Fruit fly (Drosophila melanogaster) whole organism, embryonic: ENCODE measurements around the gene CG14696.

Experiments
- Ada2b ChIP-seq: fragments of 200-800 bp; sonication (Bioruptor generic); IDR thresholded peaks from 2 replicates; pipeline ENCODE4 v1.3.6; 2022; ENCODE audit warnings: missing biosample characterization, missing genetic modification characterization
- Atf-2 ChIP-seq: fragments of 200-800 bp; sonication (Bioruptor generic); optimal IDR thresholded peaks from 2 replicates; lab custom pipeline; 2016; ENCODE audit warnings: missing biosample characterization, missing genetic modification characterization
- Bdp1 ChIP-seq: fragments of 200-800 bp; sonication (Bioruptor generic); optimal IDR thresholded peaks from 3 replicates; lab custom pipeline; 2016; ENCODE audit warnings: missing biosample characterization, missing genetic modification characterization
- CG11093 ChIP-seq: fragments of 200-800 bp; sonication (Bioruptor generic); IDR thresholded peaks from 3 replicates; pipeline ENCODE4 v1.3.6; 2022; ENCODE audit warnings: missing biosample characterization, missing genetic modification characterization
- CG11504 ChIP-seq: fragments of 200-800 bp; sonication (Bioruptor generic); optimal IDR thresholded peaks from 3 replicates; lab custom pipeline; 2019; ENCODE audit warnings: missing biosample characterization, mild to moderate bottlenecking, missing genetic modification characterization, moderate library complexity
- CG13287 ChIP-seq: fragments of 200-800 bp; sonication (Bioruptor generic); IDR thresholded peaks from 2 replicates; pipeline ENCODE4 v1.3.6; 2022; ENCODE audit warnings: missing biosample characterization, missing genetic modification characterization; ENCODE audit not compliant: partially characterized antibody
- CG16815 ChIP-seq: fragments of 200-800 bp; sonication (Bioruptor generic); optimal IDR thresholded peaks from 3 replicates; lab custom pipeline; 2017; ENCODE audit warnings: missing biosample characterization, mild to moderate bottlenecking, missing genetic modification characterization
- CG18011 ChIP-seq: fragments of 200-800 bp; sonication (Bioruptor generic); optimal IDR thresholded peaks from 2 replicates; lab custom pipeline; 2017; ENCODE audit warnings: missing biosample characterization, missing genetic modification characterization, mild to moderate bottlenecking, moderate library complexity, missing genotype
- CG18476 ChIP-seq: fragments of 200-800 bp; sonication (Bioruptor generic); optimal IDR thresholded peaks from 2 replicates; lab custom pipeline; 2016; ENCODE audit warnings: missing biosample characterization, mild to moderate bottlenecking, missing genetic modification characterization
- CG2678 ChIP-seq: fragments of 200-800 bp; sonication (Bioruptor generic); optimal IDR thresholded peaks from 3 replicates; lab custom pipeline; 2019; ENCODE audit warnings: missing biosample characterization, mild to moderate bottlenecking, missing genetic modification characterization, moderate library complexity
- CG3065 ChIP-seq: fragments of 200-800 bp; sonication (Bioruptor generic); optimal IDR thresholded peaks from 2 replicates; lab custom pipeline; 2016; ENCODE audit warnings: missing biosample characterization, missing genetic modification characterization
- CG32532 ChIP-seq: fragments of 200-800 bp; sonication (Bioruptor generic); IDR thresholded peaks from 2 replicates; pipeline ENCODE4 v1.3.6; 2022; ENCODE audit warnings: missing biosample characterization, missing genetic modification characterization
- CG3281 ChIP-seq: fragments of 200-800 bp; sonication (Bioruptor generic); optimal IDR thresholded peaks from 3 replicates; lab custom pipeline; 2017; ENCODE audit warnings: missing biosample characterization, mild to moderate bottlenecking, missing genetic modification characterization
- CG3407 ChIP-seq: fragments of 200-800 bp; sonication (Bioruptor generic); optimal IDR thresholded peaks from 2 replicates; lab custom pipeline; 2018; ENCODE audit warnings: missing biosample characterization, mild to moderate bottlenecking, missing genetic modification characterization
- CG5245 ChIP-seq: fragments of 200-800 bp; sonication (Bioruptor generic); optimal IDR thresholded peaks from 3 replicates; lab custom pipeline; 2016; ENCODE audit warnings: missing biosample characterization, missing genetic modification characterization
- CG6654 ChIP-seq: fragments of 200-800 bp; sonication (Bioruptor generic); optimal IDR thresholded peaks from 2 replicates; lab custom pipeline; 2017; ENCODE audit warnings: missing biosample characterization, mild to moderate bottlenecking, missing genetic modification characterization
- CG7556 ChIP-seq: fragments of 200-800 bp; sonication (Bioruptor generic); optimal IDR thresholded peaks from 2 replicates; lab custom pipeline; 2017; ENCODE audit warnings: missing biosample characterization, mild to moderate bottlenecking, missing genetic modification characterization
- Dbx ChIP-seq: fragments of 200-800 bp; sonication (Bioruptor generic); IDR thresholded peaks from 3 replicates; pipeline ENCODE4 v1.3.6; 2022; ENCODE audit warnings: missing biosample characterization, missing genetic modification characterization
- Deaf1 ChIP-seq: fragments of 200-800 bp; optimal IDR thresholded peaks from 3 replicates; lab custom pipeline; 2019; ENCODE audit warnings: missing biosample characterization, mild to moderate bottlenecking, missing genetic modification characterization, moderate library complexity
- Dll ChIP-seq: fragments of 200-800 bp; sonication (Bioruptor generic); IDR thresholded peaks from 4 replicates; pipeline ENCODE4 v1.3.6; 2022; ENCODE audit warnings: missing biosample characterization, missing genetic modification characterization; ENCODE audit not compliant: partially characterized antibody
- Fer1 ChIP-seq: fragments of 200-800 bp; sonication (Bioruptor generic); optimal IDR thresholded peaks from 2 replicates; lab custom pipeline; 2017; ENCODE audit warnings: missing biosample characterization, mild to moderate bottlenecking, missing genetic modification characterization
- Fer3 ChIP-seq: fragments of 200-800 bp; sonication (Bioruptor generic); optimal IDR thresholded peaks from 2 replicates; lab custom pipeline; 2018; ENCODE audit warnings: missing biosample characterization, mild to moderate bottlenecking, missing genetic modification characterization, moderate library complexity
- H15 ChIP-seq: fragments of 200-800 bp; sonication (Bioruptor generic); IDR thresholded peaks from 3 replicates; pipeline ENCODE4 v1.3.6; 2022; ENCODE audit warnings: missing biosample characterization, missing genetic modification characterization
- Hr78 ChIP-seq, 2 experiments: fragments of 200-800 bp in 1 of 2; fragments of >200 bp in 1 of 2; sonication (Bioruptor generic) in 1 of 2; optimal IDR thresholded peaks; 2 replicates each; lab custom pipeline; 2017 to 2019; ENCODE audit warnings: missing biosample characterization in 2 of 2, missing genetic modification characterization in 2 of 2, mild to moderate bottlenecking in 1 of 2, moderate library complexity in 1 of 2
- MTF-1 ChIP-seq: fragments of 200-800 bp; sonication (Bioruptor generic); optimal IDR thresholded peaks from 2 replicates; lab custom pipeline; 2018; ENCODE audit warnings: missing biosample characterization, mild to moderate bottlenecking, missing genetic modification characterization, borderline replicate concordance
- NC2β ChIP-seq: fragments of 200-800 bp; sonication (Bioruptor generic); optimal IDR thresholded peaks from 2 replicates; lab custom pipeline; 2016; ENCODE audit warnings: missing biosample characterization, missing genetic modification characterization
- Ptx1 ChIP-seq: fragments of 200-800 bp; sonication (Bioruptor generic); IDR thresholded peaks from 2 replicates; pipeline ENCODE4 v1.3.6; 2022; ENCODE audit warnings: missing biosample characterization, missing genetic modification characterization
- Rx ChIP-seq: fragments of 200-800 bp; sonication (Bioruptor generic); IDR thresholded peaks from 2 replicates; pipeline ENCODE4 v1.3.6; 2022; ENCODE audit warnings: missing biosample characterization, missing genetic modification characterization
- Ssrp ChIP-seq: fragments of 200-800 bp; sonication (Bioruptor generic); optimal IDR thresholded peaks from 2 replicates; lab custom pipeline; 2018; ENCODE audit warnings: missing biosample characterization, mild to moderate bottlenecking, missing genetic modification characterization, moderate library complexity
- TFAM ChIP-seq: fragments of 200-800 bp; sonication (Bioruptor generic); optimal IDR thresholded peaks from 2 replicates; lab custom pipeline; 2017; ENCODE audit warnings: missing biosample characterization, missing genetic modification characterization, inconsistent platforms
- Taf1 ChIP-seq: fragments of 200-800 bp; sonication (Bioruptor generic); IDR thresholded peaks from 2 replicates; pipeline ENCODE4 v1.3.6; 2022; ENCODE audit warnings: missing biosample characterization, missing genetic modification characterization
- Tbp ChIP-seq: fragments of >200 bp; optimal IDR thresholded peaks from 2 replicates; lab custom pipeline; 2018; ENCODE audit warnings: missing biosample characterization, missing genetic modification characterization
- Xrp1 ChIP-seq: fragments of 200-800 bp; sonication (Bioruptor generic); IDR thresholded peaks from 2 replicates; pipeline ENCODE4 v1.3.6; 2022; ENCODE audit warnings: missing biosample characterization, missing genetic modification characterization
- al ChIP-seq: fragments of 200-800 bp; sonication (Bioruptor generic); IDR thresholded peaks from 2 replicates; pipeline ENCODE4 v1.3.6; 2022; ENCODE audit warnings: missing biosample characterization, missing genetic modification characterization
- cad ChIP-seq: fragments of >200 bp; optimal IDR thresholded peaks from 2 replicates; lab custom pipeline; 2017; ENCODE audit warnings: missing biosample characterization, missing genetic modification characterization
- cwo ChIP-seq: fragments of 200-800 bp; sonication (Bioruptor generic); optimal IDR thresholded peaks from 3 replicates; lab custom pipeline; 2017; ENCODE audit warnings: missing biosample characterization, missing genetic modification characterization, mild to moderate bottlenecking, moderate library complexity, missing genetic modification reagents
- dm ChIP-seq: fragments of 200-800 bp; sonication (Bioruptor generic); optimal IDR thresholded peaks from 3 replicates; lab custom pipeline; 2016; ENCODE audit warnings: missing biosample characterization, missing genetic modification characterization
- fru ChIP-seq: fragments of >200 bp; optimal IDR thresholded peaks from 2 replicates; lab custom pipeline; 2017
- hb ChIP-seq: fragments of 200-800 bp; sonication (Bioruptor generic); IDR thresholded peaks from 3 replicates; pipeline ENCODE4 v1.3.6; 2022; ENCODE audit warnings: missing biosample characterization, missing genetic modification characterization; ENCODE audit not compliant: partially characterized antibody
- ken ChIP-seq: fragments of 200-800 bp; sonication (Bioruptor generic); IDR thresholded peaks from 3 replicates; pipeline ENCODE4 v1.3.6; 2022; ENCODE audit warnings: missing biosample characterization, missing genetic modification characterization
- luna ChIP-seq: fragments of 200-800 bp; sonication (Bioruptor generic); optimal IDR thresholded peaks from 2 replicates; lab custom pipeline; 2016; ENCODE audit warnings: missing biosample characterization, missing genetic modification characterization
- mirr ChIP-seq: fragments of 200-800 bp; sonication (Bioruptor generic); optimal IDR thresholded peaks from 3 replicates; lab custom pipeline; 2018; ENCODE audit warnings: missing biosample characterization, mild to moderate bottlenecking, missing genetic modification characterization
- nom ChIP-seq: fragments of 200-800 bp; sonication (Bioruptor generic); optimal IDR thresholded peaks from 2 replicates; lab custom pipeline; 2017; ENCODE audit warnings: missing biosample characterization, missing genetic modification characterization, mild to moderate bottlenecking, moderate library complexity, missing genetic modification reagents
- oc ChIP-seq: fragments of 200-800 bp; sonication (Bioruptor generic); optimal IDR thresholded peaks from 2 replicates; lab custom pipeline; 2018; ENCODE audit warnings: missing biosample characterization, mild to moderate bottlenecking, missing genetic modification characterization, moderate library complexity
- odd ChIP-seq: fragments of 200-800 bp; sonication (Bioruptor generic); optimal IDR thresholded peaks from 2 replicates; lab custom pipeline; 2017; ENCODE audit warnings: missing biosample characterization, mild to moderate bottlenecking, missing genetic modification characterization
- org-1 ChIP-seq: fragments of 200-800 bp; sonication (Bioruptor generic); optimal IDR thresholded peaks from 2 replicates; lab custom pipeline; 2017; ENCODE audit warnings: missing biosample characterization, missing genetic modification characterization
- schlank ChIP-seq: fragments of 200-800 bp; sonication (Bioruptor generic); optimal IDR thresholded peaks from 2 replicates; lab custom pipeline; 2018; ENCODE audit warnings: missing biosample characterization, mild to moderate bottlenecking, missing genetic modification characterization
- sd ChIP-seq: fragments of 200-800 bp; sonication (Bioruptor generic); optimal IDR thresholded peaks from 3 replicates; lab custom pipeline; 2018; ENCODE audit warnings: missing biosample characterization, mild to moderate bottlenecking, missing genetic modification characterization, moderate library complexity
- unc-4 ChIP-seq: fragments of 200-800 bp; sonication (Bioruptor generic); IDR thresholded peaks from 2 replicates; pipeline ENCODE4 v1.3.6; 2022; ENCODE audit warnings: missing biosample characterization, missing genetic modification characterization; ENCODE audit not compliant: partially characterized antibody
- zfh2 ChIP-seq: fragments of 200-800 bp; sonication (Bioruptor generic); optimal IDR thresholded peaks from 2 replicates; lab custom pipeline; 2016; ENCODE audit warnings: missing biosample characterization, missing genetic modification characterization

Gene CG14696

dm6 chr3R:10881824-10882559 is 2.8 kb downstream of the CG14696 start, which contains the start of gene Tpc1 (continued):
- TF ChIP-seq Ada2b (GFP tag; lab: Robert Waterston, UW): no peak
- no peak for TF ChIP-seq schlank
- TF ChIP-seq CG13287 (GFP tag; lab: Robert Waterston, UW): peak; percentile 92
- TF ChIP-seq CG2678 (tag; lab: Kevin White, UChicago): peak; percentile 33
- no peak for TF ChIP-seq Rx (GFP tag; lab: Robert Waterston, UW)
- peak in 1 of 2 experiments; percentile 28 for TF ChIP-seq Hr78 (GFP tag; optimal IDR thresholded peaks at IDR 0.05; lab: Kevin White, UChicago)
- no peak for TF ChIP-seq CG3065 (GFP tag; lab: Kevin White, UChicago)
- peak; percentile 10 for TF ChIP-seq dm
- no peak for TF ChIP-seq org-1 (GFP tag; lab: Kevin White, UChicago)
- no peak for TF ChIP-seq CG7556 (GFP tag; lab: Kevin White, UChicago)
- TF ChIP-seq CG16815 (GFP tag; lab: Kevin White, UChicago): no peak
- no peak for TF ChIP-seq ken
- TF ChIP-seq MTF-1 (GFP tag; lab: Kevin White, UChicago): no peak
- TF ChIP-seq CG11504 (tag; lab: Kevin White, UChicago): peak; percentile 88
- TF ChIP-seq CG3281 (GFP tag; lab: Kevin White, UChicago): peak; percentile 8
- TF ChIP-seq mirr (GFP tag; lab: Kevin White, UChicago): no peak
- TF ChIP-seq Fer3: no peak
- peak; percentile 41 for TF ChIP-seq Ptx1 (GFP tag; lab: Robert Waterston, UW)
- TF ChIP-seq Deaf1 (tag; lab: Kevin White, UChicago): no peak
- peak; percentile 41 for TF ChIP-seq zfh2 (GFP tag; lab: Kevin White, UChicago)
- TF ChIP-seq NC2β (GFP tag; lab: Kevin White, UChicago): no peak
- TF ChIP-seq TFAM (GFP tag; lab: Kevin White, UChicago): no peak
- peak; percentile 37 for TF ChIP-seq Bdp1 (GFP tag; lab: Kevin White, UChicago)
- 0 out of 3 replicates have a peak, but pooled peaks have one; percentile 47 for TF ChIP-seq Dbx (GFP tag; lab: Robert Waterston, UW)
- peak; percentile 1 for TF ChIP-seq oc (tag; lab: Kevin White, UChicago)
- peak; percentile 98 for TF ChIP-seq Dll (GFP tag; lab: Robert Waterston, UW)
- peak; percentile 94 for TF ChIP-seq unc-4 (GFP tag; lab: Robert Waterston, UW)
- no peak for TF ChIP-seq CG3407 (GFP tag; lab: Kevin White, UChicago)
- no peak for TF ChIP-seq cwo (GFP tag; lab: Kevin White, UChicago)
- TF ChIP-seq nom (GFP tag; lab: Kevin White, UChicago): no peak
- no peak for TF ChIP-seq Tbp (GFP tag; lab: Kevin White, UChicago)
- TF ChIP-seq CG5245 (GFP tag; lab: Kevin White, UChicago): no peak
- TF ChIP-seq odd (GFP tag; lab: Kevin White, UChicago): no peak
- TF ChIP-seq H15 (GFP tag; lab: Robert Waterston, UW): no peak
- no peak for TF ChIP-seq fru (lab: Kevin White, UChicago)
- no peak for TF ChIP-seq Fer1 (GFP tag; lab: Kevin White, UChicago)
- no peak for TF ChIP-seq CG11093 (GFP tag; lab: Robert Waterston, UW)
- TF ChIP-seq Ssrp (tag; lab: Kevin White, UChicago): peak; percentile 2
- no peak for TF ChIP-seq al
- TF ChIP-seq hb (GFP tag; lab: Robert Waterston, UW): peak; percentile 71
- TF ChIP-seq cad (GFP tag; lab: Kevin White, UChicago): no peak
- TF ChIP-seq luna (GFP tag; lab: Kevin White, UChicago): peak; percentile 48
- peak; percentile 29 for TF ChIP-seq sd (tag; lab: Kevin White, UChicago)
- TF ChIP-seq CG32532: peak; percentile 46; the same call in 1 of the 2 replicates
- TF ChIP-seq CG6654 (GFP tag; lab: Kevin White, UChicago): no peak
- no peak for TF ChIP-seq CG18011
- no peak for TF ChIP-seq Xrp1 (GFP tag; lab: Robert Waterston, UW)
- TF ChIP-seq Taf1 (GFP tag; lab: Robert Waterston, UW): no peak
- no peak for TF ChIP-seq Atf-2 (GFP tag; lab: Kevin White, UChicago)
- no peak for TF ChIP-seq CG18476 (GFP tag; lab: Kevin White, UChicago)
